Worm (Caenorhabditis elegans) whole organism, L4 larva: Measurements from ENCODE around the gene agt-1.
A peak's percentile ranks its signal among the peaks of the same experiment; 100 is the strongest.

Experiments used
- ZK546.5 ChIP-seq, 2 experiments: sonication (generic microtip); optimal IDR thresholded peaks; 2 replicates each; lab custom pipeline; 2017; ENCODE audit warnings: missing biosample characterization in 2 of 2, missing genetic modification characterization in 2 of 2
- ceh-82 ChIP-seq: sonication (generic microtip); optimal IDR thresholded peaks from 2 replicates; lab custom pipeline; 2017; ENCODE audit warnings: missing biosample characterization, missing genetic modification characterization
- ces-1 ChIP-seq: fragments of 150-350 bp; sonication (generic microtip); optimal IDR thresholded peaks from 4 replicates; lab custom pipeline; 2014; ENCODE audit warnings: missing biosample characterization, missing genetic modification reagents, missing genetic modification characterization
- nhr-11 ChIP-seq: fragments of 150-350 bp; optimal IDR thresholded peaks from 2 replicates; lab custom pipeline; 2014; ENCODE audit warnings: missing biosample characterization, missing genetic modification characterization
- nhr-25 ChIP-seq: sonication (generic microtip); optimal IDR thresholded peaks from 2 replicates; lab custom pipeline; 2017; ENCODE audit warnings: missing genetic modification characterization, mild to moderate bottlenecking, missing compliant biosample characterization, antibody characterized with exemption, moderate library complexity, borderline replicate concordance; ENCODE audit not compliant: insufficient read depth
- pqm-1 ChIP-seq: sonication (generic microtip); optimal IDR thresholded peaks from 2 replicates; lab custom pipeline; 2017; ENCODE audit warnings: missing biosample characterization, missing genetic modification characterization

DNA sequence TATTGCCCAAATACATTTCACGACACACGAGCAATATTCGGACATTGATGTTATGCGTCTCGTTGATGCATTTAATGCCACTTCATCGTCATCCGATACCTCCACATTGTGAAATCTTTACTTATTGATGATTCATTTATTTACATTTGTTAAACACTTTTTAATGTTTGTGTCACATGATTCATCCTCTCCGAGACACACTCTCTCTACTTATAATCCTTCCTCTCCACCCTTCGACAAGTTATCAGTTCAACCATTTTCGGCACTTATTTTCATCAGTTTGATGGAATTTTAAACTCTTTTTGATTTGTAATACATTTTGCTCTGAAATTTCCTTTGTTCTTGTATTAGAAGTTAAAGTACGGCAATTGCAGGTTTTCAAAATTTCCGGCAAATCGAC is 23.1 kb downstream of the agt-1 start:
- TF ChIP-seq nhr-11 (tag; lab: Kevin White, UChicago) = no peak
- no peak for TF ChIP-seq ces-1 (GFP tag; lab: Kevin White, UChicago)
- no peak for TF ChIP-seq ceh-82 (tag; lab: Kevin White, UChicago)
- TF ChIP-seq nhr-25 (tag; lab: Kevin White, UChicago) = no peak
- peak; percentile 35 for TF ChIP-seq pqm-1 (tag; lab: Kevin White, UChicago)
- TF ChIP-seq ZK546.5 (tag; optimal IDR thresholded peaks at IDR 0.05; lab: Kevin White, UChicago) = no peak
